5 fruit fly cellular contexts compared by ENCODE assay signal in the genomic region with DNA sequence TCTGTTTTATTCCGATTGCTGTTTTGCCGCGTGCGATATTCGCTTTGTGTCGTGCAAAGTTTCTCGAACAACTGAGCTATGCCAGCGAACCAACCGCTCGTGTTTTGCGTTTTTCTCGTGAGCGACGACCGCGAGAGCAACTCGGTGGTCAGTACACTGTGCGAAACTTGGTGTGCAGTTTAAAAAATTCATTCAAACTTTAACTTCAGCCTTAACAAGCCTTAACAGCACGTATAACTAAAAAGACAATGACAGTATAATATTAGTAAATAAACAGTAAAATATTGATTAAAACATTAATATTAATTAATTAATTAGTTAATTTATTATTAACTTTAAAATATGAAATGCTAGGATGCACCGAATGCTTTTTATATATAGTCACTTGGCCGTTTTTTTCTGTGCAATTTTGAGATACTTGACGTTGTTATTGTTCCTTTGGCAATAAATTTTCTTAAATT.
TF ChIP-seq lines count a peak whose summit lies in the region.

A gene (minus strand): TSS at position 77 of the 461 bp plus-strand sequence.

TF ChIP-seq in whole organism, adult, 20 proteins besides CTCF, POLR2A, EP300 and RAD21 (continued from another document):
- no peak for TF ChIP-seq CG5204 (GFP tag; optimal IDR thresholded peaks at IDR 0.05; lab: Kevin White, UChicago)
- peak; percentile 78 for TF ChIP-seq bab1 (GFP tag; optimal IDR thresholded peaks at IDR 0.05; lab: Kevin White, UChicago)
- no peak for TF ChIP-seq Hr96 (GFP tag; optimal IDR thresholded peaks at IDR 0.05; lab: Kevin White, UChicago)

TF ChIP-seq in whole organism, embryonic, 481 proteins besides CTCF, POLR2A, EP300 and RAD21 (continued from another document and continues in another):
- TF ChIP-seq CG3838 (GFP tag; optimal IDR thresholded peaks at IDR 0.05; lab: Kevin White, UChicago) (no peak), Hr51 (GFP tag; optimal IDR thresholded peaks at IDR 0.05; lab: Kevin White, UChicago) (peak in 1 of 2 experiments; percentile 53), Ravus (GFP tag; IDR thresholded peaks at IDR 0.05; lab: Robert Waterston, UW) (no peak), vnd (GFP tag; IDR thresholded peaks at IDR 0.05; lab: Robert Waterston, UW; ENCODE audit: partially characterized antibody) (no peak), CG12155 (GFP tag; optimal IDR thresholded peaks at IDR 0.05; lab: Kevin White, UChicago) (peak; percentile 12), CG10565 (GFP tag; optimal IDR thresholded peaks at IDR 0.05; lab: Kevin White, UChicago) (no peak), CG13424 (tag; optimal IDR thresholded peaks at IDR 0.05; lab: Kevin White, UChicago) (peak; percentile 52), dan (GFP tag; IDR thresholded peaks at IDR 0.05; lab: Robert Waterston, UW) (no peak), CG1602 (GFP tag; optimal IDR thresholded peaks at IDR 0.05; lab: Kevin White, UChicago) (peak; percentile 2), tap (tag; optimal IDR thresholded peaks at IDR 0.05; lab: Kevin White, UChicago) (peak; percentile 28), D (optimal IDR thresholded peaks at IDR 0.05; lab: Kevin White, UChicago) (no peak), D (GFP tag; optimal IDR thresholded peaks at IDR 0.05; lab: Kevin White, UChicago) (peak; percentile 3), tio (GFP tag; optimal IDR thresholded peaks at IDR 0.05; lab: Kevin White, UChicago) (peak; percentile 42), zfh1 (GFP tag; IDR thresholded peaks at IDR 0.05; lab: Robert Waterston, UW) (no peak), BtbVII (GFP tag; optimal IDR thresholded peaks at IDR 0.05; lab: Kevin White, UChicago) (peak; percentile 55), fd3F (GFP tag; optimal IDR thresholded peaks at IDR 0.05; lab: Kevin White, UChicago) (peak; percentile 39), CG6654 (GFP tag; optimal IDR thresholded peaks at IDR 0.05; lab: Kevin White, UChicago) (peak; percentile 43), CG3847 (GFP tag; IDR thresholded peaks at IDR 0.05; lab: Robert Waterston, UW) (0 out of 2 replicates have a peak, but pooled peaks have one; percentile 31), slou (GFP tag; optimal IDR thresholded peaks at IDR 0.05; lab: Kevin White, UChicago) (peak; percentile 55), HLH3B (GFP tag; IDR thresholded peaks at IDR 0.05; lab: Robert Waterston, UW) (no peak; the same call in 1 of the 2 replicates), HHEX (GFP tag; optimal IDR thresholded peaks at IDR 0.05; lab: Kevin White, UChicago) (peak; percentile 30), CG11085 (GFP tag; IDR thresholded peaks at IDR 0.05; lab: Robert Waterston, UW) (no peak), ATbp (GFP tag; optimal IDR thresholded peaks at IDR 0.05; lab: Kevin White, UChicago) (peak; percentile 3), CG7556 (GFP tag; optimal IDR thresholded peaks at IDR 0.05; lab: Kevin White, UChicago) (peak; percentile 66), MESR4 (GFP tag; optimal IDR thresholded peaks at IDR 0.05; lab: Kevin White, UChicago) (no peak), bcd (GFP tag; optimal IDR thresholded peaks at IDR 0.05; lab: Kevin White, UChicago) (peak; percentile 63), bsh (GFP tag; optimal IDR thresholded peaks at IDR 0.05; lab: Kevin White, UChicago) (no peak), CG9817 (tag; optimal IDR thresholded peaks at IDR 0.05; lab: Kevin White, UChicago) (peak; percentile 44), CG4360 (GFP tag; IDR thresholded peaks at IDR 0.05; lab: Robert Waterston, UW) (no peak), CG17568 (GFP tag; optimal IDR thresholded peaks at IDR 0.05; lab: Kevin White, UChicago) (no peak), Sox100B (GFP tag; optimal IDR thresholded peaks at IDR 0.05; lab: Kevin White, UChicago) (peak; percentile 60)

TF ChIP-seq in whole organism, prepupa, 60 proteins besides CTCF, POLR2A, EP300 and RAD21 (continued from another document and continues in another):
- peak; percentile 27 for TF ChIP-seq Sox15 (GFP tag; optimal IDR thresholded peaks at IDR 0.05; lab: Kevin White, UChicago)
- TF ChIP-seq acj6 (GFP tag; optimal IDR thresholded peaks at IDR 0.05; lab: Kevin White, UChicago), result peak; percentile 49
- TF ChIP-seq achi (GFP tag; optimal IDR thresholded peaks at IDR 0.05; lab: Kevin White, UChicago), result peak; percentile 67
- TF ChIP-seq eg (GFP tag; IDR thresholded peaks at IDR 0.05; lab: Robert Waterston, UW), result peak; percentile 71
- TF ChIP-seq CG10669 (GFP tag; optimal IDR thresholded peaks at IDR 0.05; lab: Kevin White, UChicago), result peak; percentile 65
- TF ChIP-seq lz (GFP tag; optimal IDR thresholded peaks at IDR 0.05; lab: Kevin White, UChicago), result peak; percentile 19
- TF ChIP-seq pdm3 (GFP tag; optimal IDR thresholded peaks at IDR 0.05; lab: Kevin White, UChicago), result no peak
- TF ChIP-seq Hr4 (GFP tag; optimal IDR thresholded peaks at IDR 0.05; lab: Kevin White, UChicago), result no peak
- peak; percentile 54 for TF ChIP-seq spab (GFP tag; optimal IDR thresholded peaks at IDR 0.05; lab: Kevin White, UChicago)
- TF ChIP-seq CG11294 (GFP tag; IDR thresholded peaks at IDR 0.05; lab: Robert Waterston, UW), result peak; percentile 50; the same call in 1 of the 2 replicates
- no peak for TF ChIP-seq dac (GFP tag; optimal IDR thresholded peaks at IDR 0.05; lab: Kevin White, UChicago)
- TF ChIP-seq Hr38 (GFP tag; optimal IDR thresholded peaks at IDR 0.05; lab: Kevin White, UChicago), result no peak
- TF ChIP-seq cyc (GFP tag; optimal IDR thresholded peaks at IDR 0.05; lab: Kevin White, UChicago), result peak; percentile 32
- peak in 1 of 2 experiments; percentile 70 for TF ChIP-seq salr (GFP tag; optimal IDR thresholded peaks at IDR 0.05; lab: Kevin White, UChicago)
- TF ChIP-seq Eip78C (GFP tag; lab: Kevin White, UChicago), result peak; percentile 87
- peak; percentile 16 for TF ChIP-seq Met (GFP tag; optimal IDR thresholded peaks at IDR 0.05; lab: Kevin White, UChicago)
- TF ChIP-seq CG6808 (GFP tag; optimal IDR thresholded peaks at IDR 0.05; lab: Kevin White, UChicago), result peak; percentile 63
- TF ChIP-seq fd85E (GFP tag; optimal IDR thresholded peaks at IDR 0.05; lab: Kevin White, UChicago), result no peak
- peak; percentile 55 for TF ChIP-seq CG3032 (tag; optimal IDR thresholded peaks at IDR 0.05; lab: Kevin White, UChicago)
- peak; percentile 80 for TF ChIP-seq CG32006 (GFP tag; optimal IDR thresholded peaks at IDR 0.05; lab: Kevin White, UChicago)
- peak; percentile 43 for TF ChIP-seq CG9139 (GFP tag; optimal IDR thresholded peaks at IDR 0.05; lab: Kevin White, UChicago)
- peak; percentile 60 for TF ChIP-seq CG11902 (GFP tag; optimal IDR thresholded peaks at IDR 0.05; lab: Kevin White, UChicago)
- TF ChIP-seq Smox (GFP tag; optimal IDR thresholded peaks at IDR 0.05; lab: Kevin White, UChicago), result peak; percentile 35
- peak; percentile 44 for TF ChIP-seq Sox102F (GFP tag; optimal IDR thresholded peaks at IDR 0.05; lab: Kevin White, UChicago)
- peak in 1 of 2 experiments; percentile 58 for TF ChIP-seq ss (GFP tag; optimal IDR thresholded peaks at IDR 0.05; lab: Kevin White, UChicago)
- peak; percentile 73 for TF ChIP-seq CG10631 (GFP tag; optimal IDR thresholded peaks at IDR 0.05; lab: Kevin White, UChicago)
- TF ChIP-seq CG8319 (GFP tag; optimal IDR thresholded peaks at IDR 0.05; lab: Kevin White, UChicago), result peak; percentile 66
- TF ChIP-seq Eip75B (GFP tag; optimal IDR thresholded peaks at IDR 0.05; lab: Kevin White, UChicago), result no peak
- peak; percentile 84 for TF ChIP-seq CG6276 (GFP tag; optimal IDR thresholded peaks at IDR 0.05; lab: Kevin White, UChicago)
- TF ChIP-seq dsx (GFP tag; optimal IDR thresholded peaks at IDR 0.05; lab: Kevin White, UChicago; ENCODE audit: poor library complexity, severe bottlenecking), result peak; percentile 18
- peak; percentile 75 for TF ChIP-seq svp (GFP tag; lab: Kevin White, UChicago)
- TF ChIP-seq fd59A (GFP tag; optimal IDR thresholded peaks at IDR 0.05; lab: Kevin White, UChicago), result peak; percentile 34

TF ChIP-seq in whole organism, pupa, 21 proteins besides CTCF, POLR2A, EP300 and RAD21 (continued from another document):
- TF ChIP-seq Pif1A (GFP tag; optimal IDR thresholded peaks at IDR 0.05; lab: Kevin White, UChicago), result peak; percentile 35
- TF ChIP-seq CG12605 (GFP tag; IDR thresholded peaks at IDR 0.05; lab: Robert Waterston, UW), result 0 out of 2 replicates have a peak, but pooled peaks have one; percentile 18

TF ChIP-seq in whole organism, wandering third instar larva, 38 proteins besides CTCF, POLR2A, EP300 and RAD21 (continued from another document):
- TF ChIP-seq Hnf4 (GFP tag; optimal IDR thresholded peaks at IDR 0.05; lab: Kevin White, UChicago) (no peak), dl (GFP tag; optimal IDR thresholded peaks at IDR 0.05; lab: Kevin White, UChicago; ENCODE audit: insufficient read depth in 1 of 2, partially characterized antibody in 2 of 2) (no peak), lola (GFP tag; optimal IDR thresholded peaks at IDR 0.05; lab: Kevin White, UChicago) (no peak), Sp1 (GFP tag; optimal IDR thresholded peaks at IDR 0.05; lab: Kevin White, UChicago) (peak; percentile 70), Dif (GFP tag; optimal IDR thresholded peaks at IDR 0.05; lab: Kevin White, UChicago; ENCODE audit: partially characterized antibody) (peak; percentile 23), Jra (GFP tag; optimal IDR thresholded peaks at IDR 0.05; lab: Kevin White, UChicago) (no peak), tai (GFP tag; optimal IDR thresholded peaks at IDR 0.05; lab: Kevin White, UChicago) (no peak), CG32264 (GFP tag; optimal IDR thresholded peaks at IDR 0.05; lab: Kevin White, UChicago) (no peak), Rel (GFP tag; optimal IDR thresholded peaks at IDR 0.05; lab: Kevin White, UChicago) (no peak), Rel (tag; optimal IDR thresholded peaks at IDR 0.05; lab: Kevin White, UChicago) (peak; percentile 34), Hr78 (GFP tag; optimal IDR thresholded peaks at IDR 0.05; lab: Kevin White, UChicago) (no peak), woc (GFP tag; optimal IDR thresholded peaks at IDR 0.05; lab: Kevin White, UChicago) (no peak), sv (GFP tag; optimal IDR thresholded peaks at IDR 0.05; lab: Kevin White, UChicago) (no peak), Hr83 (GFP tag; optimal IDR thresholded peaks at IDR 0.05; lab: Kevin White, UChicago; ENCODE audit: poor library complexity, severe bottlenecking) (no peak), Vsx2 (GFP tag; optimal IDR thresholded peaks at IDR 0.05; lab: Kevin White, UChicago; ENCODE audit: partially characterized antibody) (no peak), foxo (GFP tag; optimal IDR thresholded peaks at IDR 0.05; lab: Kevin White, UChicago) (peak in 1 of 2 experiments; percentile 52), Abd-B (GFP tag; optimal IDR thresholded peaks at IDR 0.05; lab: Kevin White, UChicago) (no peak)
